Worm (Caenorhabditis elegans) whole organism, L4/young adult: Measurements from ENCODE around the gene Y66A7A.4.

Experiments
- W03F9.2 ChIP-seq: fragments of 150-350 bp; optimal IDR thresholded peaks from 2 replicates; lab custom pipeline; 2014; ENCODE audit warnings: missing biosample characterization, missing genetic modification characterization
- dao-5 ChIP-seq: sonication (generic microtip); optimal IDR thresholded peaks from 2 replicates; lab custom pipeline; 2016; ENCODE audit warnings: missing genotype, missing genetic modification characterization, moderate library complexity, missing compliant biosample characterization
- him-1 ChIP-seq: sonication (generic microtip); optimal IDR thresholded peaks from 2 replicates; lab custom pipeline; 2016; ENCODE audit warnings: missing genotype, missing genetic modification reagents, missing genetic modification characterization, missing compliant biosample characterization

ce11 chrIII:11659804-11660203 lies 47.4 kb downstream of the Y66A7A.4 start:
- TF ChIP-seq W03F9.2 (tag; lab: Kevin White, UChicago) (no peak), dao-5 (tag; lab: Kevin White, UChicago) (no peak), him-1 (tag; lab: Kevin White, UChicago) (no peak)
